Fruit fly (Drosophila melanogaster) whole organism, embryonic: Measurements from ENCODE around the gene CG1103.

Experiments
- Adf1 ChIP-seq: fragments of 200-800 bp; sonication (Bioruptor generic); IDR thresholded peaks from 2 replicates; pipeline ENCODE4 v1.3.6; 2022; ENCODE audit warnings: missing biosample characterization, missing genetic modification characterization
- Antp ChIP-seq: fragments of 200-800 bp; sonication (Bioruptor generic); optimal IDR thresholded peaks from 3 replicates; lab custom pipeline; 2016; ENCODE audit warnings: missing biosample characterization, missing genetic modification characterization
- Atf6 ChIP-seq: fragments of 200-800 bp; sonication (Bioruptor generic); IDR thresholded peaks from 2 replicates; pipeline ENCODE4 v1.3.6; 2022; ENCODE audit warnings: missing biosample characterization, missing genetic modification characterization
- Blimp-1 ChIP-seq: fragments of 200-800 bp; sonication (Bioruptor generic); optimal IDR thresholded peaks from 3 replicates; lab custom pipeline; 2018; ENCODE audit warnings: missing biosample characterization, missing genetic modification characterization, mild to moderate bottlenecking, moderate library complexity, missing genetic modification reagents
- CG10209 ChIP-seq: fragments of 200-800 bp; sonication (Bioruptor generic); optimal IDR thresholded peaks from 3 replicates; lab custom pipeline; 2017; ENCODE audit warnings: missing biosample characterization, mild to moderate bottlenecking, missing genetic modification characterization, missing genetic modification reagents
- CG10543 ChIP-seq: fragments of 200-800 bp; sonication (Bioruptor generic); optimal IDR thresholded peaks from 3 replicates; lab custom pipeline; 2017; ENCODE audit warnings: missing biosample characterization, mild to moderate bottlenecking, missing genetic modification characterization, moderate library complexity
- CG11696 ChIP-seq: fragments of 200-800 bp; sonication (Bioruptor generic); IDR thresholded peaks from 2 replicates; pipeline ENCODE4 v1.3.6; 2022; ENCODE audit warnings: missing biosample characterization, missing genetic modification characterization
- CG12236 ChIP-seq: fragments of 200-800 bp; sonication (Bioruptor generic); optimal IDR thresholded peaks from 2 replicates; lab custom pipeline; 2016; ENCODE audit warnings: missing biosample characterization, missing genetic modification characterization
- CG12391 ChIP-seq: fragments of 200-800 bp; sonication (Bioruptor generic); optimal IDR thresholded peaks from 3 replicates; lab custom pipeline; 2018; ENCODE audit warnings: missing biosample characterization, mild to moderate bottlenecking, missing genetic modification characterization, moderate library complexity
- CG13296 ChIP-seq: fragments of 200-800 bp; sonication (Bioruptor generic); optimal IDR thresholded peaks from 3 replicates; lab custom pipeline; 2018; ENCODE audit warnings: missing biosample characterization, mild to moderate bottlenecking, missing genetic modification characterization
- CG14860 ChIP-seq: fragments of 200-800 bp; sonication (Bioruptor generic); IDR thresholded peaks from 3 replicates; pipeline ENCODE4 v1.3.6; 2022; ENCODE audit warnings: missing biosample characterization, missing genetic modification characterization; ENCODE audit not compliant: partially characterized antibody
- CG15514 ChIP-seq: fragments of 200-800 bp; sonication (Bioruptor generic); optimal IDR thresholded peaks from 3 replicates; lab custom pipeline; 2017; ENCODE audit warnings: missing biosample characterization, missing genetic modification characterization, mild to moderate bottlenecking, moderate library complexity, missing genetic modification reagents
- CG2202 ChIP-seq: fragments of 200-800 bp; sonication (Bioruptor generic); optimal IDR thresholded peaks from 2 replicates; lab custom pipeline; 2018; ENCODE audit warnings: missing biosample characterization, mild to moderate bottlenecking, missing genetic modification characterization
- CG2875 ChIP-seq: fragments of 200-800 bp; sonication (Bioruptor generic); optimal IDR thresholded peaks from 2 replicates; lab custom pipeline; 2017; ENCODE audit warnings: missing biosample characterization, mild to moderate bottlenecking, missing genetic modification characterization, missing genetic modification reagents
- CG31365 ChIP-seq: fragments of 200-800 bp; sonication (Bioruptor generic); optimal IDR thresholded peaks from 2 replicates; lab custom pipeline; 2018; ENCODE audit warnings: missing biosample characterization, mild to moderate bottlenecking, missing genetic modification characterization
- CG34376 ChIP-seq: fragments of 200-800 bp; sonication (Bioruptor generic); optimal IDR thresholded peaks from 2 replicates; lab custom pipeline; 2018; ENCODE audit warnings: missing biosample characterization, mild to moderate bottlenecking, missing genetic modification characterization
- CG3847 ChIP-seq: fragments of 200-800 bp; sonication (Bioruptor generic); IDR thresholded peaks from 2 replicates; pipeline ENCODE4 v1.3.6; 2022; ENCODE audit warnings: missing biosample characterization, missing genetic modification characterization
- CG4328 ChIP-seq: fragments of 200-800 bp; sonication (Bioruptor generic); optimal IDR thresholded peaks from 3 replicates; lab custom pipeline; 2017; ENCODE audit warnings: missing biosample characterization, missing genetic modification reagents, missing genetic modification characterization
- CG7987 ChIP-seq: fragments of 200-800 bp; sonication (Bioruptor generic); optimal IDR thresholded peaks from 2 replicates; lab custom pipeline; 2018; ENCODE audit warnings: missing biosample characterization, mild to moderate bottlenecking, missing genetic modification characterization, moderate library complexity
- CHES-1-like ChIP-seq: fragments of 200-800 bp; sonication (Bioruptor generic); optimal IDR thresholded peaks from 2 replicates; lab custom pipeline; 2016; ENCODE audit warnings: missing biosample characterization, missing genetic modification characterization
- Dip2 ChIP-seq: fragments of 200-800 bp; sonication (Bioruptor generic); IDR thresholded peaks from 2 replicates; pipeline ENCODE4 v1.3.6; 2022; ENCODE audit warnings: missing biosample characterization, missing genetic modification characterization
- Jarid2 ChIP-seq: fragments of 200-800 bp; sonication (Bioruptor generic); optimal IDR thresholded peaks from 3 replicates; lab custom pipeline; 2017; ENCODE audit warnings: mild to moderate bottlenecking, missing biosample characterization, missing genetic modification reagents, missing genetic modification characterization
- Lim3 ChIP-seq: fragments of 200-800 bp; sonication (Bioruptor generic); IDR thresholded peaks from 2 replicates; pipeline ENCODE4 v1.3.6; 2022; ENCODE audit warnings: missing biosample characterization, missing genetic modification characterization
- NK7.1 ChIP-seq: fragments of 200-800 bp; sonication (Bioruptor generic); optimal IDR thresholded peaks from 3 replicates; lab custom pipeline; 2016; ENCODE audit warnings: missing biosample characterization, missing genetic modification characterization
- Nf-YB ChIP-seq: fragments of 200-800 bp; sonication (Bioruptor generic); optimal IDR thresholded peaks from 3 replicates; lab custom pipeline; 2019; ENCODE audit warnings: missing biosample characterization, mild to moderate bottlenecking, missing genetic modification characterization, moderate library complexity
- Nf-YC ChIP-seq: fragments of 200-800 bp; optimal IDR thresholded peaks from 3 replicates; lab custom pipeline; 2019; ENCODE audit warnings: missing biosample characterization, mild to moderate bottlenecking, missing genetic modification characterization, moderate library complexity
- Pdp1 ChIP-seq, 2 experiments: fragments of 200-800 bp; sonication (Bioruptor generic); optimal IDR thresholded peaks; 3 replicates each; lab custom pipeline; 2016; ENCODE audit warnings: missing biosample characterization in 2 of 2, missing genetic modification characterization in 2 of 2, mild to moderate bottlenecking in 1 of 2, moderate library complexity in 1 of 2
- Sin3A ChIP-seq: fragments of >200 bp; optimal IDR thresholded peaks from 2 replicates; lab custom pipeline; 2018
- Sry-δ ChIP-seq: fragments of 200-800 bp; sonication (Bioruptor generic); optimal IDR thresholded peaks from 2 replicates; lab custom pipeline; 2016; ENCODE audit warnings: missing biosample characterization, missing genetic modification characterization
- Vsx1 ChIP-seq: fragments of 200-800 bp; sonication (Bioruptor generic); optimal IDR thresholded peaks from 2 replicates; lab custom pipeline; 2017; ENCODE audit warnings: missing biosample characterization, mild to moderate bottlenecking, missing genetic modification characterization, missing genetic modification reagents
- Xrp1 ChIP-seq: fragments of 200-800 bp; sonication (Bioruptor generic); IDR thresholded peaks from 2 replicates; pipeline ENCODE4 v1.3.6; 2022; ENCODE audit warnings: missing biosample characterization, missing genetic modification characterization
- amos ChIP-seq: fragments of 200-800 bp; sonication (Bioruptor generic); IDR thresholded peaks from 2 replicates; pipeline ENCODE4 v1.3.6; 2022; ENCODE audit warnings: missing biosample characterization, missing genetic modification characterization; ENCODE audit not compliant: partially characterized antibody
- ash1 ChIP-seq: fragments of 200-800 bp; sonication (Bioruptor generic); optimal IDR thresholded peaks from 2 replicates; lab custom pipeline; 2018; ENCODE audit warnings: missing biosample characterization, mild to moderate bottlenecking, missing genetic modification characterization
- ato ChIP-seq: fragments of 200-800 bp; sonication (Bioruptor generic); IDR thresholded peaks from 2 replicates; pipeline ENCODE4 v1.3.6; 2022; ENCODE audit warnings: missing biosample characterization, missing genetic modification characterization; ENCODE audit not compliant: partially characterized antibody
- bcd ChIP-seq: fragments of 200-800 bp; sonication (Bioruptor generic); optimal IDR thresholded peaks from 2 replicates; lab custom pipeline; 2017; ENCODE audit warnings: missing biosample characterization, mild to moderate bottlenecking, missing genetic modification characterization
- crp ChIP-seq, 2 experiments: fragments of 200-800 bp; sonication (Bioruptor generic); optimal IDR thresholded peaks; 2 replicates in 1 of 2; 3 replicates in 1 of 2; lab custom pipeline; 2017; ENCODE audit warnings: missing biosample characterization in 2 of 2, missing genetic modification characterization in 2 of 2, mild to moderate bottlenecking in 1 of 2, moderate library complexity in 1 of 2
- fd3F ChIP-seq: fragments of 200-800 bp; sonication (Bioruptor generic); optimal IDR thresholded peaks from 2 replicates; lab custom pipeline; 2018; ENCODE audit warnings: missing biosample characterization, mild to moderate bottlenecking, missing genetic modification characterization, moderate library complexity
- hth ChIP-seq: fragments of >200 bp; optimal IDR thresholded peaks from 2 replicates; lab custom pipeline; 2017; ENCODE audit warnings: inconsistent platforms
- inv ChIP-seq: fragments of 200-800 bp; sonication (Bioruptor generic); IDR thresholded peaks from 2 replicates; pipeline ENCODE4 v1.3.6; 2022; ENCODE audit warnings: missing biosample characterization, missing genetic modification characterization; ENCODE audit not compliant: partially characterized antibody
- jumu ChIP-seq: fragments of 200-800 bp; sonication (Bioruptor generic); optimal IDR thresholded peaks from 3 replicates; lab custom pipeline; 2016; ENCODE audit warnings: missing biosample characterization, missing genetic modification characterization
- kay ChIP-seq: fragments of 200-800 bp; sonication (Bioruptor generic); optimal IDR thresholded peaks from 2 replicates; lab custom pipeline; 2016; ENCODE audit warnings: missing biosample characterization, missing genetic modification characterization
- kni ChIP-seq: fragments of 200-800 bp; sonication (Bioruptor generic); optimal IDR thresholded peaks from 3 replicates; lab custom pipeline; 2017; ENCODE audit warnings: mild to moderate bottlenecking, missing biosample characterization, missing genetic modification reagents, missing genetic modification characterization
- p53 ChIP-seq: fragments of 200-800 bp; sonication (Bioruptor generic); optimal IDR thresholded peaks from 2 replicates; lab custom pipeline; 2016; ENCODE audit warnings: missing biosample characterization, missing genetic modification characterization
- pnt ChIP-seq: fragments of 200-800 bp; sonication (Bioruptor generic); optimal IDR thresholded peaks from 3 replicates; lab custom pipeline; 2016; ENCODE audit warnings: missing biosample characterization, missing genetic modification characterization
- shn ChIP-seq: fragments of 200-800 bp; sonication (Bioruptor generic); optimal IDR thresholded peaks from 3 replicates; lab custom pipeline; 2016; ENCODE audit warnings: missing biosample characterization, missing genetic modification characterization
- sisA ChIP-seq: fragments of 200-800 bp; sonication (Bioruptor generic); IDR thresholded peaks from 2 replicates; pipeline ENCODE4 v1.3.6; 2022; ENCODE audit warnings: missing biosample characterization, missing genetic modification characterization
- sqz ChIP-seq: fragments of 200-800 bp; sonication (Bioruptor generic); optimal IDR thresholded peaks from 3 replicates; lab custom pipeline; 2018; ENCODE audit warnings: missing biosample characterization, mild to moderate bottlenecking, missing genetic modification characterization
- ssp ChIP-seq: fragments of 200-800 bp; sonication (Bioruptor generic); IDR thresholded peaks from 2 replicates; pipeline ENCODE4 v1.3.6; 2022; ENCODE audit warnings: missing biosample characterization, missing genetic modification characterization
- stwl ChIP-seq: fragments of 200-800 bp; sonication (Bioruptor generic); optimal IDR thresholded peaks from 3 replicates; lab custom pipeline; 2018; ENCODE audit warnings: missing biosample characterization, mild to moderate bottlenecking, missing genetic modification characterization, moderate library complexity
- zf30C ChIP-seq: fragments of 200-800 bp; sonication (Bioruptor generic); optimal IDR thresholded peaks from 3 replicates; lab custom pipeline; 2018; ENCODE audit warnings: missing biosample characterization, mild to moderate bottlenecking, missing genetic modification characterization

Gene CG1103

dm6 chr3R:4387490-4387889, 49.9 kb downstream of the CG1103 start, which contains the start of gene tub (continued):
- TF ChIP-seq CG11696 (GFP tag; lab: Robert Waterston, UW), result no peak
- TF ChIP-seq Blimp-1, result no peak
- peak; percentile 11 for TF ChIP-seq CG34376
- no peak for TF ChIP-seq p53 (GFP tag; lab: Kevin White, UChicago)
- peak; percentile 11 for TF ChIP-seq CG10209 (GFP tag; lab: Kevin White, UChicago)
- peak; percentile 73 for TF ChIP-seq stwl (tag; lab: Kevin White, UChicago)
- TF ChIP-seq Adf1 (GFP tag; lab: Robert Waterston, UW), result peak; percentile 69
- no peak for TF ChIP-seq CG31365 (tag; lab: Kevin White, UChicago)
- no peak for TF ChIP-seq Vsx1 (GFP tag; lab: Kevin White, UChicago)
- TF ChIP-seq CG12391 (tag; lab: Kevin White, UChicago), result peak; percentile 58
- TF ChIP-seq CG2875, result no peak
- TF ChIP-seq Pdp1 (GFP tag; optimal IDR thresholded peaks at IDR 0.05; lab: Kevin White, UChicago), result peak; percentile 24 to 87
- TF ChIP-seq fd3F (GFP tag; lab: Kevin White, UChicago), result no peak
- TF ChIP-seq amos (GFP tag; lab: Robert Waterston, UW), result peak; percentile 36; the same call in 1 of the 2 replicates
- peak; percentile 44 for TF ChIP-seq CHES-1-like
- TF ChIP-seq hth, result no peak
- peak; percentile 62; the same call in 1 of the 2 replicates for TF ChIP-seq CG3847 (GFP tag; lab: Robert Waterston, UW)
- peak; percentile 72 for TF ChIP-seq ssp (GFP tag; lab: Robert Waterston, UW)
- TF ChIP-seq Nf-YC (tag; lab: Kevin White, UChicago), result peak; percentile 43
- peak in 1 of 2 experiments; percentile 12 for TF ChIP-seq crp (GFP tag; optimal IDR thresholded peaks at IDR 0.05; lab: Kevin White, UChicago)
- TF ChIP-seq sisA (GFP tag; lab: Robert Waterston, UW), result no peak
- no peak for TF ChIP-seq ato (GFP tag; lab: Robert Waterston, UW)
- TF ChIP-seq Xrp1 (GFP tag; lab: Robert Waterston, UW), result peak; percentile 34
- no peak for TF ChIP-seq CG4328 (GFP tag; lab: Kevin White, UChicago)
- TF ChIP-seq shn (GFP tag; lab: Kevin White, UChicago), result peak; percentile 31
- TF ChIP-seq CG14860, result no peak
- TF ChIP-seq Jarid2, result no peak
- peak; percentile 43; the same call in 1 of the 2 replicates for TF ChIP-seq Dip2 (GFP tag; lab: Robert Waterston, UW)
- TF ChIP-seq zf30C (GFP tag; lab: Kevin White, UChicago), result no peak
- TF ChIP-seq pnt, result no peak
- no peak for TF ChIP-seq CG12236 (GFP tag; lab: Kevin White, UChicago)
- TF ChIP-seq Lim3 (GFP tag; lab: Robert Waterston, UW), result no peak
- no peak for TF ChIP-seq inv (GFP tag; lab: Robert Waterston, UW)
- TF ChIP-seq jumu (GFP tag; lab: Kevin White, UChicago), result peak; percentile 13
- TF ChIP-seq CG13296 (GFP tag; lab: Kevin White, UChicago), result peak; percentile 23
- TF ChIP-seq kni, result no peak
- no peak for TF ChIP-seq CG2202
- TF ChIP-seq Antp (GFP tag; lab: Kevin White, UChicago), result peak; percentile 35
- peak; percentile 18 for TF ChIP-seq Nf-YB (GFP tag; lab: Kevin White, UChicago)
- no peak for TF ChIP-seq bcd (GFP tag; lab: Kevin White, UChicago)
- TF ChIP-seq sqz, result no peak
- TF ChIP-seq Atf6 (GFP tag; lab: Robert Waterston, UW), result peak; percentile 32; the same call in 1 of the 2 replicates
- TF ChIP-seq Sry-δ (GFP tag; lab: Kevin White, UChicago), result peak; percentile 51
- peak; percentile 73 for TF ChIP-seq CG7987
- peak; percentile 16 for TF ChIP-seq Sin3A (lab: Kevin White, UChicago)
- TF ChIP-seq CG10543 (GFP tag; lab: Kevin White, UChicago), result peak; percentile 22
- TF ChIP-seq CG15514, result peak; percentile 73
- TF ChIP-seq ash1 (GFP tag; lab: Kevin White, UChicago), result no peak
- TF ChIP-seq kay (GFP tag; lab: Kevin White, UChicago), result peak; percentile 36
- TF ChIP-seq NK7.1, result peak; percentile 8
